Worm (Caenorhabditis elegans): ENCODE results near the gene oac-32.

ce11 chrV:1586906-1587305, 41.3 kb upstream of the oac-32 start, which contains the start of gene F16B4.6:
- TF ChIP-seq madf-2 (tag; optimal IDR thresholded peaks at IDR 0.05) (no peak), mec-3 (tag; optimal IDR thresholded peaks at IDR 0.05; ENCODE audit: borderline replicate concordance) (no peak), sox-4 (tag; optimal IDR thresholded peaks at IDR 0.05) (no peak), ama-1 (optimal IDR thresholded peaks at IDR 0.05) (no peak), nhr-232 (tag; optimal IDR thresholded peaks at IDR 0.05) (no peak), pqm-1 (tag; optimal IDR thresholded peaks at IDR 0.05) (no peak), tbx-2 (tag; optimal IDR thresholded peaks at IDR 0.05) (no peak), T23F11.4 (GFP tag; optimal IDR thresholded peaks at IDR 0.05) (no peak), pha-2 (tag; optimal IDR thresholded peaks at IDR 0.05) (no peak)

Data from whole organism, late embryonic.